Worm (Caenorhabditis elegans) whole organism, L4/young adult: ENCODE data around the gene nphp-1.
A peak's percentile ranks its signal among the peaks of the same experiment; 100 is the strongest.

Source experiments
- W03F9.2 ChIP-seq: fragments of 150-350 bp; optimal IDR thresholded peaks from 2 replicates; lab custom pipeline; 2014; ENCODE audit warnings: missing biosample characterization, missing genetic modification characterization
- dao-5 ChIP-seq: sonication (generic microtip); optimal IDR thresholded peaks from 2 replicates; lab custom pipeline; 2016; ENCODE audit warnings: missing genotype, missing genetic modification characterization, moderate library complexity, missing compliant biosample characterization
- him-1 ChIP-seq: sonication (generic microtip); optimal IDR thresholded peaks from 2 replicates; lab custom pipeline; 2016; ENCODE audit warnings: missing genotype, missing genetic modification reagents, missing genetic modification characterization, missing compliant biosample characterization

ce11 chrII:10658576-10659256 is 6.7 kb upstream of the nphp-1 start, which contains the start of the genes snu-13 and rsp-7:
- TF ChIP-seq dao-5 (tag; lab: Kevin White, UChicago) (no peak), him-1 (no peak), W03F9.2 (peak; percentile 90)
